Worm (Caenorhabditis elegans) whole organism, mixed stage, embryonic: Measurements from ENCODE around the gene C17A2.4.

Experiments
- snpc-4 ChIP-seq: fragments of 150-350 bp; optimal IDR thresholded peaks from 2 replicates; lab custom pipeline; 2014; ENCODE audit warnings: missing biosample characterization, missing genetic modification characterization
- ztf-11 ChIP-seq: fragments of 150-350 bp; optimal IDR thresholded peaks from 2 replicates; lab custom pipeline; 2014; ENCODE audit warnings: missing biosample characterization, missing genetic modification characterization

- no peak for TF ChIP-seq ztf-11 (tag; lab: Kevin White, UChicago)
- TF ChIP-seq snpc-4 (tag; lab: Kevin White, UChicago), result no peak
Observed at ce11 chrII:3878330-3878729, 38.7 kb downstream of the C17A2.4 start, which contains the start of gene srh-250.
